Fruit fly (Drosophila melanogaster): ENCODE results near the gene CG31776.

dm6 chr2L:3485506-3485905 is 15.5 kb downstream of the CG31776 start:
- TF ChIP-seq CTCF (optimal IDR thresholded peaks at IDR 0.05) (no peak), CG8478 (optimal IDR thresholded peaks at IDR 0.05) (no peak)

Measured in S2 (cell line).